Worm (Caenorhabditis elegans): ENCODE data around the gene gln-6.

gln-6 gene

DNA sequence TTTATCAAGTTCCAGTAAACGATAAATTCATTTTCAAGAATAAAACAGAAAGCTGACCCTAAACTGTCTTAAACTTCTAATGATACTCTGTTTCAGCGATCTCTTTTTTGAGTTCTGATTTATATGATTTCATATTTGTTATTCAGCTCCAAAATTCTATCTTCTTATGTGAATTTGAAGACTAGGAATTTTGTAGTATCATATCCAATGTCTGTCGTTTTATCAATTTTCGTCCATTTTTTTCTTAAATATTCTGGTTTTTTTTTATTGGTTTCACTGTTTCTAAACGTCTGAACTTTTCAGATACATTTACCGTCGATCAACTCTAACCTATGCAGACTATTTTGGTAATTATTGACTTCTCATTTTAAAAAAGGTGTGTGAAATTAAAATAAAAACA lies 15.8 kb downstream of the gln-6 start, which contains the start of the genes nhr-138 and C28D4.18:
Gene nhr-138, plus strand, starts transcription at position 304 of the 400 bp plus-strand sequence.
Gene C28D4.18, plus strand, starts transcription at position 333 of the 400 bp plus-strand sequence.
- no peak for TF ChIP-seq ceh-45 (GFP tag; IDR thresholded peaks at IDR 0.05)
- no peak for TF ChIP-seq K02D7.2 (tag; optimal IDR thresholded peaks at IDR 0.05)
- no peak for TF ChIP-seq pag-3 (tag; optimal IDR thresholded peaks at IDR 0.05; ENCODE audit: borderline replicate concordance)
- TF ChIP-seq ref-2 (tag; optimal IDR thresholded peaks at IDR 0.05), result no peak
- TF ChIP-seq sox-4 (tag; optimal IDR thresholded peaks at IDR 0.05), result no peak
- TF ChIP-seq dmd-4 (tag; optimal IDR thresholded peaks at IDR 0.05; ENCODE audit: borderline replicate concordance), result no peak
- no peak for TF ChIP-seq unc-42 (tag; optimal IDR thresholded peaks at IDR 0.05)
- no peak for TF ChIP-seq odd-2 (tag; optimal IDR thresholded peaks at IDR 0.05)
- no peak for TF ChIP-seq hlh-13 (GFP tag; optimal IDR thresholded peaks at IDR 0.05)
- no peak for TF ChIP-seq ceh-24 (tag; optimal IDR thresholded peaks at IDR 0.05)
- no peak for TF ChIP-seq sdc-2 (tag; optimal IDR thresholded peaks at IDR 0.05)
- no peak for TF ChIP-seq pqm-1 (tag; optimal IDR thresholded peaks at IDR 0.05)
- TF ChIP-seq madf-2 (tag; optimal IDR thresholded peaks at IDR 0.05), result no peak
- TF ChIP-seq nhr-11 (tag; optimal IDR thresholded peaks at IDR 0.05), result no peak
- no peak for TF ChIP-seq nhr-232 (tag; optimal IDR thresholded peaks at IDR 0.05)
- TF ChIP-seq syd-9 (tag; optimal IDR thresholded peaks at IDR 0.05), result no peak
- TF ChIP-seq T23F11.4 (GFP tag; optimal IDR thresholded peaks at IDR 0.05), result no peak
- TF ChIP-seq ceh-31 (tag; optimal IDR thresholded peaks at IDR 0.05), result no peak

- TF ChIP-seq ceh-31 (tag; optimal IDR thresholded peaks at IDR 0.05), result no peak
- no peak for TF ChIP-seq ceh-9 (tag; optimal IDR thresholded peaks at IDR 0.05)
- no peak for TF ChIP-seq hlh-30 (tag; optimal IDR thresholded peaks at IDR 0.05; ENCODE audit: insufficient read depth)
- no peak for TF ChIP-seq npax-4 (tag; optimal IDR thresholded peaks at IDR 0.05)
- TF ChIP-seq pax-1 (tag; optimal IDR thresholded peaks at IDR 0.05), result no peak
- no peak for TF ChIP-seq ceh-19 (GFP tag; optimal IDR thresholded peaks at IDR 0.05)
- no peak for TF ChIP-seq ceh-45 (GFP tag; IDR thresholded peaks at IDR 0.05)
- no peak for TF ChIP-seq tbx-2 (tag; optimal IDR thresholded peaks at IDR 0.05)
- no peak for TF ChIP-seq fkh-6 (tag; optimal IDR thresholded peaks at IDR 0.05)
- no peak for TF ChIP-seq pros-1 (tag; optimal IDR thresholded peaks at IDR 0.05)
Observed at ce11 chrIV:9723185-9723584, 17.5 kb downstream of the gln-6 start.

ce11 chrIV:9718396-9718795 lies 22.3 kb downstream of the gln-6 start:
- TF ChIP-seq F13H6.1 (tag; optimal IDR thresholded peaks at IDR 0.05), result peak; percentile 17
- no peak for TF ChIP-seq ttx-3 (tag; optimal IDR thresholded peaks at IDR 0.05)
- peak; percentile 64 for TF ChIP-seq unc-55 (GFP tag; optimal IDR thresholded peaks at IDR 0.05)
- no peak for TF ChIP-seq elt-4 (tag; optimal IDR thresholded peaks at IDR 0.05)
- TF ChIP-seq rnt-1 (tag; optimal IDR thresholded peaks at IDR 0.05), result peak; percentile 66
- peak; percentile 49 for TF ChIP-seq hlh-8 (tag; optimal IDR thresholded peaks at IDR 0.05)
- TF ChIP-seq hlh-6 (tag; optimal IDR thresholded peaks at IDR 0.05), result no peak
- peak; percentile 22 for TF ChIP-seq syd-9 (tag; optimal IDR thresholded peaks at IDR 0.05)
- peak; percentile 3 for TF ChIP-seq pat-9 (tag; optimal IDR thresholded peaks at IDR 0.05)
- TF ChIP-seq ceh-31 (tag; optimal IDR thresholded peaks at IDR 0.05), result peak; percentile 69
- TF ChIP-seq pha-2 (tag; optimal IDR thresholded peaks at IDR 0.05), result no peak
- no peak for TF ChIP-seq ceh-9 (tag; optimal IDR thresholded peaks at IDR 0.05)
- TF ChIP-seq dve-1 (tag; optimal IDR thresholded peaks at IDR 0.05), result peak; percentile 69
- TF ChIP-seq ceh-14 (tag; optimal IDR thresholded peaks at IDR 0.05), result peak; percentile 12
- TF ChIP-seq ceh-24 (tag; optimal IDR thresholded peaks at IDR 0.05), result no peak
- peak; percentile 77 for TF ChIP-seq nfya-1 (tag; optimal IDR thresholded peaks at IDR 0.05)
- TF ChIP-seq T23F11.4 (GFP tag; optimal IDR thresholded peaks at IDR 0.05), result no peak
- peak; percentile 19 for TF ChIP-seq ceh-34 (tag; optimal IDR thresholded peaks at IDR 0.05)
- TF ChIP-seq tbx-2 (tag; optimal IDR thresholded peaks at IDR 0.05), result peak; percentile 73
- TF ChIP-seq ceh-18 (tag; optimal IDR thresholded peaks at IDR 0.05), result peak; percentile 87
- TF ChIP-seq ceh-6 (GFP tag; optimal IDR thresholded peaks at IDR 0.05), result no peak

All from whole organism, late embryonic.